Worm (Caenorhabditis elegans): Measurements from ENCODE around the gene dod-22.

ce11 chrIV:12997560-12997959, 32.4 kb downstream of the dod-22 start:
- no peak for TF ChIP-seq unc-62 (GFP tag; optimal IDR thresholded peaks at IDR 0.05 in 1 of 2)
- TF ChIP-seq unc-62 (tag; optimal IDR thresholded peaks at IDR 0.05) = no peak
- no peak for TF ChIP-seq unc-39 (tag; optimal IDR thresholded peaks at IDR 0.05)
